Worm (Caenorhabditis elegans): ENCODE results near the gene C07G1.15.

DNA sequence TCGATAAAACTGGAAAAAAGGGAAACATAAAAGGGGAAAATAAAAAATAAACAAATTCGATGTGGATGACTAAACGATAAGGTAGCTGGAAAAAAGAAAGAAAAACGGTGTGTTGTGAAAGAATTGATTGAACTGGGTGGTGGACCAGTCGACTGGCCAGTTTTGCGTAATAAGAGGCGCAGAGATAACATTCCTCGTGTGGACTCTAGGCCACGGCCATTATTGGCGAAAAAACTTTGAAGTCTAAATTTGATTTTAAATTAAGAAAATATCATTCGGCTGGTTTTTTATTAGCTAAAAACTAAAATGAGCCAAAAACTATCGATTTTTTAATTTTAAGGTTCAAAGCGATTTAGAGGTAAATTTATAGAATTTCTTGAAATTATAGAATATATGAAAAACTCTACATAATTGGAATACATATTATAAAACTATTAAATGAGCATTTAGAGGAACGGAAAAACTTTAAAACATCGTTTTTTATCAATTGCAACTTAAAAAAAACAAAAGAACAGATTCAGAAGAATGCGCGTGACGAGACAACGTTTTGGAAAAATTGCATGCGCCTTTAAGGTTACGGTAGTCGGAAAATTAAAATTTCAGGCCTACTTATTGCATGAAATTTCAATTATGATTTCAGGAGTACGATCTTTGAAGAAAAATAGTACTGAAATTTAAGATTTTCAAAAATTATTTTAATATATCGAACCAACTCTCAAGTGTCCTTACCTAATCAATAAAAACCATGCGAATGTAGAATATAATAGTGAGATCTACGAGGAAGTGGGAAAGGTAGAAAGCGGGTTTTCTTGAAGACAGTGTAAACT, 35.7 kb downstream of the C07G1.15 start, which contains the start of gene hgrs-1:
- TF ChIP-seq lin-39 (tag; optimal IDR thresholded peaks at IDR 0.05) (no peak), Y75B8A.6 (GFP tag; IDR thresholded peaks at IDR 0.05) (no peak), pha-4 (GFP tag; IDR thresholded peaks at IDR 0.05) (no peak), pha-4 (tag; optimal IDR thresholded peaks at IDR 0.05) (no peak)

Data from whole organism, L4 larva.